Worm (Caenorhabditis elegans) whole organism, L3 larva: Measurements from ENCODE around the gene yars-2.

Experiments
- aly-2 ChIP-seq: fragments of 150-350 bp; optimal IDR thresholded peaks from 2 replicates; lab custom pipeline; 2014; ENCODE audit warnings: missing biosample characterization, missing genetic modification characterization
- ama-1 ChIP-seq: fragments of 150-350 bp; optimal IDR thresholded peaks from 2 replicates; lab custom pipeline; 2018
- ceh-82 ChIP-seq: fragments of 150-350 bp; optimal IDR thresholded peaks from 2 replicates; lab custom pipeline; 2014; ENCODE audit warnings: missing biosample characterization, missing genetic modification characterization
- daf-12 ChIP-seq: fragments of 150-350 bp; optimal IDR thresholded peaks from 2 replicates; lab custom pipeline; 2014; ENCODE audit warnings: missing biosample characterization, missing genetic modification reagents, missing genetic modification characterization
- nfya-1 ChIP-seq: sonication (generic microtip); optimal IDR thresholded peaks from 2 replicates; lab custom pipeline; 2017; ENCODE audit warnings: missing genetic modification characterization, mild to moderate bottlenecking, missing compliant biosample characterization, antibody characterized with exemption, moderate library complexity; ENCODE audit not compliant: insufficient read depth
- nhr-12 ChIP-seq: fragments of 150-350 bp; optimal IDR thresholded peaks from 2 replicates; lab custom pipeline; 2014; ENCODE audit warnings: missing biosample characterization, missing genetic modification characterization
- ztf-11 ChIP-seq: fragments of 150-350 bp; optimal IDR thresholded peaks from 2 replicates; lab custom pipeline; 2014; ENCODE audit warnings: missing biosample characterization, missing genetic modification characterization

- peak; percentile 73 for TF ChIP-seq nfya-1 (tag; lab: Kevin White, UChicago)
- no peak for TF ChIP-seq ama-1 (lab: Kevin White, UChicago)
- TF ChIP-seq ceh-82 (tag; lab: Kevin White, UChicago): no peak
- TF ChIP-seq ztf-11 (tag; lab: Kevin White, UChicago): no peak
- TF ChIP-seq daf-12: no peak
- no peak for TF ChIP-seq aly-2 (tag; lab: Kevin White, UChicago)
- TF ChIP-seq nhr-12 (tag; lab: Kevin White, UChicago): no peak
Observed at ce11 chrIV:4705922-4706321, 6.5 kb downstream of the yars-2 start.
